Worm (Caenorhabditis elegans) whole organism, early embryonic: ENCODE results near the gene E04F6.10.

Experiments used
- ama-1 ChIP-seq: fragments of 150-350 bp; optimal IDR thresholded peaks from 2 replicates; lab custom pipeline; 2014
- ceh-36 ChIP-seq: sonication (generic microtip); optimal IDR thresholded peaks from 2 replicates; lab custom pipeline; 2016; ENCODE audit warnings: missing genetic modification characterization, inconsistent platforms, missing compliant biosample characterization
- flt-1 ChIP-seq: fragments of 200-800 bp; sonication (Bioruptor generic); IDR thresholded peaks from 2 replicates; pipeline ENCODE4 v1.3.6; 2022; ENCODE audit warnings: missing genetic modification characterization, missing compliant biosample characterization
- pes-1 ChIP-seq: fragments of 200-800 bp; sonication (Bioruptor generic); IDR thresholded peaks from 2 replicates; pipeline ENCODE4 v1.3.6; 2022; ENCODE audit warnings: missing genetic modification reagents, missing genetic modification characterization, missing compliant biosample characterization
- tbx-11 ChIP-seq: fragments of 200-800 bp; sonication (Bioruptor generic); IDR thresholded peaks from 2 replicates; pipeline ENCODE4 v1.3.6; 2022; ENCODE audit warnings: missing genetic modification characterization, missing compliant biosample characterization
- tbx-37 ChIP-seq: fragments of 200-800 bp; sonication (Bioruptor generic); conservative IDR thresholded peaks from 2 replicates; pipeline ENCODE4 v1.3.6; 2022; ENCODE audit warnings: missing genetic modification reagents, missing genetic modification characterization, missing compliant biosample characterization

DNA sequence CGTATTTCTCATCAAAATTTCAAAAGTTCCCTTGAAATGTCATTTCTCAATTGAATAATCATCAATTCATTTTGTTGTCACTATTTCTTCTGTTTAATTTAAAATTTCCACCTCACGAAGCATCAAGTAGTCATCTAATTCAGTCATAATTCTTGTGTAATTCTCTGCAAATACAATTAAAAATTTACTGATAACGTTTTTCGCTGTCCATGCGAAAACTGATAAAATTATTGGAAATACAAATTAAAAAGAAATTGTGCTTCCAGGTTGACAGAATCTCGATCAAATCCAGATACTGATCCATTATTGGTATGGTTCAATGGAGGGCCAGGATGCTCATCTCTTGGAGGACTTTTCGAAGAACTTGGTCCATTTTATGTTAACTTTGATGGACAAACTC, 16.3 kb upstream of the E04F6.10 start:
- no peak for TF ChIP-seq pes-1
- TF ChIP-seq flt-1 (GFP tag; lab: Robert Waterston, UW): no peak
- no peak for TF ChIP-seq ceh-36 (tag; lab: Kevin White, UChicago)
- TF ChIP-seq tbx-11 (GFP tag; lab: Robert Waterston, UW): no peak
- TF ChIP-seq tbx-37 (GFP tag; lab: Robert Waterston, UW): no peak
- no peak for TF ChIP-seq ama-1 (lab: Kevin White, UChicago)
